Worm (Caenorhabditis elegans) whole organism, midembryonic: ENCODE data around the gene unc-77.

Experiments used
- T22C8.4 ChIP-seq: fragments of 200-800 bp; sonication (Bioruptor generic); IDR thresholded peaks from 2 replicates; pipeline ENCODE4 v1.3.6; 2022; ENCODE audit warnings: missing genetic modification characterization, missing compliant biosample characterization
- cog-1 ChIP-seq: sonication (generic microtip); optimal IDR thresholded peaks from 2 replicates; lab custom pipeline; 2016; ENCODE audit warnings: missing genetic modification characterization, missing compliant biosample characterization
- flt-1 ChIP-seq: fragments of 200-800 bp; sonication (Bioruptor generic); IDR thresholded peaks from 2 replicates; pipeline ENCODE4 v1.3.6; 2022; ENCODE audit warnings: missing genetic modification characterization, missing compliant biosample characterization
- klf-2 ChIP-seq: fragments of 200-800 bp; sonication (Bioruptor generic); conservative IDR thresholded peaks from 2 replicates; pipeline ENCODE4 v1.3.6; 2022; ENCODE audit warnings: missing genetic modification reagents, missing genetic modification characterization, missing compliant biosample characterization
- med-1 ChIP-seq: sonication (generic microtip); optimal IDR thresholded peaks from 2 replicates; lab custom pipeline; 2017; ENCODE audit warnings: missing genetic modification characterization, mild to moderate bottlenecking, missing compliant biosample characterization, antibody characterized with exemption, missing genetic modification reagents; ENCODE audit not compliant: insufficient read depth
- ref-1 ChIP-seq: fragments of 200-800 bp; sonication (Bioruptor generic); conservative IDR thresholded peaks from 2 replicates; pipeline ENCODE4 v1.3.6; 2022; ENCODE audit warnings: missing genetic modification reagents, missing genetic modification characterization, missing compliant biosample characterization
- tab-1 ChIP-seq: fragments of 200-800 bp; sonication (Bioruptor generic); IDR thresholded peaks from 2 replicates; pipeline ENCODE4 v1.3.6; 2022; ENCODE audit warnings: missing genetic modification characterization, missing compliant biosample characterization
- ztf-23 ChIP-seq: fragments of 200-800 bp; sonication (Bioruptor generic); IDR thresholded peaks from 2 replicates; pipeline ENCODE4 v1.3.6; 2022; ENCODE audit warnings: missing genetic modification reagents, missing genetic modification characterization, missing compliant biosample characterization
- ztf-29 ChIP-seq: fragments of 200-800 bp; sonication (Bioruptor generic); IDR thresholded peaks from 2 replicates; pipeline ENCODE4 v1.3.6; 2022; ENCODE audit warnings: missing genetic modification reagents, missing genetic modification characterization, missing compliant biosample characterization

The unc-77 gene

DNA sequence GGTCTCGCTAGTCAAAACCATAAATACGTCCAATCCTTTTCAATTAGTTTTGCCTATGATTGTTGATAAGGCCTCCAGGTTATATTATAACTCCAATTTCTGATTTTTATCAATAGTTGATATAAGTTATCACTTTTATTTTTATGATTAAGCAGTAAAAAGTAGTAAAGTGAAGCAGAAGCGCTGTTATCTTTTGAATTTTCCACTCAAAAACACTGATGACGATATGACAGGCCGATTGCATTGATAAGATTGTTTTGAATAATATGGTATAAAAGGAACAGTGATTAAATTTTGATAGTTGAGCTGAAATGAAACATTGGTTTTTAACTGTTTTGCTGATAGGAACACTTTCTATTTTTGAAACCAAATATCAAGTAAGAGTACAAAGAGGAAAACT, 1.9 kb upstream of the unc-77 start, which contains the start of gene asp-9:
TSS of gene asp-9 (plus strand) at position 312 of the 400 bp plus-strand sequence.
- TF ChIP-seq ztf-29 (GFP tag; lab: Robert Waterston, UW): no peak
- no peak for TF ChIP-seq ztf-23 (GFP tag; lab: Robert Waterston, UW)
- TF ChIP-seq cog-1 (tag; lab: Kevin White, UChicago): no peak
- no peak for TF ChIP-seq flt-1 (GFP tag; lab: Robert Waterston, UW)
- no peak for TF ChIP-seq T22C8.4 (GFP tag; lab: Robert Waterston, UW)
- TF ChIP-seq med-1 (GFP tag; lab: Kevin White, UChicago): no peak
- TF ChIP-seq tab-1 (GFP tag; lab: Robert Waterston, UW): no peak
- no peak for TF ChIP-seq klf-2 (GFP tag; lab: Robert Waterston, UW)
- no peak for TF ChIP-seq ref-1

DNA sequence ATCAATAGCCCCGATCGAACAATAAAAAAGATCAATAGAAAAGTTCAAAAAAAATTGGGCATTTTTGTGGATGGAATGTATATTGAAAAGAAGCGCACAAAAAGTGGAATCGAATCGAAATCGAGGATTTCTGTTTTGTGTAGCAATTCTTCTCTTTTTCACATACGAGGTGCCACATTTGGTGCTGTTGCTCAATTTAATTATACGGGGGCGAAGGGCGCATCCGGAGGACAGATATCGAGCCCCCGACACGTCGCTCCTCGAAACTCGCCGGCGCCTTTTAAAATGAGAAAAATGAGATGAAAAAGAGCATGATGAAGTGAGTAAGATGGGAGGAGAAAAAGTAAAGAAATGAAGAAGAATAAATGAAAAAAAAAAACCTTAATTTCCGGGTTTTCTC, 6.3 kb downstream of the unc-77 start:
- TF ChIP-seq ref-1 (no peak), klf-2 (GFP tag; lab: Robert Waterston, UW) (no peak), T22C8.4 (GFP tag; lab: Robert Waterston, UW) (no peak), med-1 (GFP tag; lab: Kevin White, UChicago) (no peak), tab-1 (GFP tag; lab: Robert Waterston, UW) (no peak), ztf-23 (GFP tag; lab: Robert Waterston, UW) (no peak), ztf-29 (GFP tag; lab: Robert Waterston, UW) (no peak), flt-1 (GFP tag; lab: Robert Waterston, UW) (no peak), cog-1 (tag; lab: Kevin White, UChicago) (no peak)

ce11 chrIV:6172959-6173358, 10.7 kb downstream of the unc-77 start:
- TF ChIP-seq klf-2 (GFP tag; lab: Robert Waterston, UW) (no peak), flt-1 (GFP tag; lab: Robert Waterston, UW) (no peak), ref-1 (no peak), ztf-23 (GFP tag; lab: Robert Waterston, UW) (no peak), cog-1 (tag; lab: Kevin White, UChicago) (no peak), med-1 (GFP tag; lab: Kevin White, UChicago) (no peak), T22C8.4 (GFP tag; lab: Robert Waterston, UW) (no peak), ztf-29 (GFP tag; lab: Robert Waterston, UW) (no peak), tab-1 (GFP tag; lab: Robert Waterston, UW) (no peak)

ce11 chrIV:6165787-6166186, 17.9 kb downstream of the unc-77 start:
- TF ChIP-seq klf-2 (GFP tag; lab: Robert Waterston, UW) (no peak), ztf-23 (GFP tag; lab: Robert Waterston, UW) (no peak), med-1 (GFP tag; lab: Kevin White, UChicago) (no peak), ref-1 (no peak)

ce11 chrIV:6159616-6160015, 24.0 kb downstream of the unc-77 start:
- TF ChIP-seq klf-2 (GFP tag; lab: Robert Waterston, UW) (no peak), ref-1 (no peak), flt-1 (GFP tag; lab: Robert Waterston, UW) (no peak), tab-1 (GFP tag; lab: Robert Waterston, UW) (no peak), ztf-23 (GFP tag; lab: Robert Waterston, UW) (no peak), ztf-29 (GFP tag; lab: Robert Waterston, UW) (no peak), cog-1 (tag; lab: Kevin White, UChicago) (no peak), T22C8.4 (GFP tag; lab: Robert Waterston, UW) (no peak), med-1 (GFP tag; lab: Kevin White, UChicago) (no peak)

- no peak for TF ChIP-seq med-1 (GFP tag; lab: Kevin White, UChicago)
- TF ChIP-seq cog-1 (tag; lab: Kevin White, UChicago): no peak
- TF ChIP-seq tab-1 (GFP tag; lab: Robert Waterston, UW): no peak
- no peak for TF ChIP-seq flt-1 (GFP tag; lab: Robert Waterston, UW)
- no peak for TF ChIP-seq klf-2 (GFP tag; lab: Robert Waterston, UW)
- no peak for TF ChIP-seq ref-1
- TF ChIP-seq ztf-29 (GFP tag; lab: Robert Waterston, UW): no peak
Measured at ce11 chrIV:6156833-6157232, 26.8 kb downstream of the unc-77 start, which contains the start of gene C11D2.4. Gene C11D2.4, minus strand, starts transcription at chrIV:6156960.

DNA sequence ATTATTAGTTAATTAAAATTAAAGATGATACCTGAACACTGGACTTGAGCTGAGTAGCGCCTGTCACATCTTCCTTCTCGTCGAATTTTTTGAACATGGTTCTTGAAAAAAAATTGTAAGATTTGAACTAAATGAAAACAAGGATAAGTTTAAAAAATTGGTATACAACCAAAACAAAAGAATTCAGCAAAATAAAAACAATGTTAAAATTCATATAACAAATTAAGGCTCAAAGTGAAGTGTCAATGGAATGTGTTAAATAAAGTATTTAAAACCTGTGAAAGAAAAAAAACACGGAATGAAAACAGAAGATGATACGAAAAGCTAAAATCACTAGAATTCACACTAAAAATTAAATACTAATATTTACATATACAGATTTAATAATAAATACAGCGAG, 28.4 kb downstream of the unc-77 start, which contains the start of gene C11D2.7:
TSS of gene C11D2.7 (minus strand) at position 101 of the 400 bp plus-strand sequence.
- TF ChIP-seq T22C8.4 (GFP tag; lab: Robert Waterston, UW) (no peak), ztf-23 (GFP tag; lab: Robert Waterston, UW) (no peak), ztf-29 (GFP tag; lab: Robert Waterston, UW) (no peak), ref-1 (no peak), klf-2 (GFP tag; lab: Robert Waterston, UW) (no peak), med-1 (GFP tag; lab: Kevin White, UChicago) (no peak), tab-1 (GFP tag; lab: Robert Waterston, UW) (no peak), flt-1 (GFP tag; lab: Robert Waterston, UW) (no peak), cog-1 (tag; lab: Kevin White, UChicago) (no peak)

DNA sequence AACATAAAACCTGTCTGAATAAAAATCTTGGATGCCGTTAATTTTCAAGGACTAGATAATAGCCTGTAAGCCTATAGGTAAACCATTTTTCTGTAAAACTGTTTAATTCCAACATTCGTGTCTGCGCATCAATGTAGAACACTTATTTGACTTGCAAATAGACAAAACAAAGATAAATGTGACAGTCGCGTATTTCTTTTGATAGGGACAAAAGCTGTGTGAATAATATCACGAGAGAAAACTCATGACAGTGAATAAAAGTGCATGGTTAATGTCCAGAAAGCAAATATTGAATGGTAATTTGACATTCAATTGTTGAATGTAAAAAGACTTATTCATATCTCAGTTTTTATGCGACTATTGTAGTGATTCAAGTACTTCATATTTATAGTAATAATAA, 32.1 kb downstream of the unc-77 start, which contains the start of gene C11D2.3:
TSS of gene C11D2.3 (plus strand) at position 301 of the 400 bp plus-strand sequence.
- TF ChIP-seq ztf-23 (GFP tag; lab: Robert Waterston, UW): no peak

DNA sequence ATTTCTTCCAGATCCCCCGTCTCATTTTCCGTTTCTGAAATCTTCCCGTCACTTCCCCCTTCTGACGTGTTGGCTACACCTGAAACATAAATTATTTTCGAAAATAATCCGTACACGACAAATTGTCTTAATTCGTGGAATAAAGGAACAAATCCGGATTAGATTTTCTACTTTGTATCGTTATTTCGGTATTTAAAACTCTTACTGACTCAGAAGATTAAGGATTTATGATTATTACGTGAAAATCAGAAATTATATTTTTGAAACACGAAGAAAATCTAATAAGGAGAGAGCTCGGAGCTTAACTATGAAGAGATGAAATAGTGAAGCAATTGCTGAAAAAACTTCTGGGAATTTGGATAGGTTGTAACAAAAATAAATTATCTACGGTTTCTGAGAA, 34.3 kb downstream of the unc-77 start:
- TF ChIP-seq flt-1 (GFP tag; lab: Robert Waterston, UW) (no peak), tab-1 (GFP tag; lab: Robert Waterston, UW) (no peak), T22C8.4 (GFP tag; lab: Robert Waterston, UW) (no peak), cog-1 (tag; lab: Kevin White, UChicago) (no peak), ztf-23 (GFP tag; lab: Robert Waterston, UW) (no peak), ztf-29 (GFP tag; lab: Robert Waterston, UW) (no peak), ref-1 (no peak), med-1 (GFP tag; lab: Kevin White, UChicago) (no peak), klf-2 (GFP tag; lab: Robert Waterston, UW) (no peak)
